Worm (Caenorhabditis elegans): ENCODE measurements around the gene trxr-2.

ce11 chrIII:8919784-8920183, 6.2 kb downstream of the trxr-2 start, which contains the start of gene ZK637.15:
- TF ChIP-seq pha-4 (tag; optimal IDR thresholded peaks at IDR 0.05) = no peak
- TF ChIP-seq ceh-14 (tag; optimal IDR thresholded peaks at IDR 0.05) = no peak
- TF ChIP-seq lin-11 (tag; optimal IDR thresholded peaks at IDR 0.05) = no peak
- TF ChIP-seq rnt-1 (tag; optimal IDR thresholded peaks at IDR 0.05) = no peak
- TF ChIP-seq nhr-11 (tag; optimal IDR thresholded peaks at IDR 0.05) = no peak
- no peak for TF ChIP-seq elt-4 (tag; optimal IDR thresholded peaks at IDR 0.05)
- TF ChIP-seq unc-3 (GFP tag; conservative IDR thresholded peaks at IDR 0.05) = no peak
- no peak for TF ChIP-seq unc-3 (tag; optimal IDR thresholded peaks at IDR 0.05)
- TF ChIP-seq ets-4 (tag; optimal IDR thresholded peaks at IDR 0.05) = no peak
- no peak for TF ChIP-seq tbx-2 (tag; optimal IDR thresholded peaks at IDR 0.05)
- TF ChIP-seq unc-55 (GFP tag; optimal IDR thresholded peaks at IDR 0.05) = no peak
- no peak for TF ChIP-seq fkh-10 (GFP tag; optimal IDR thresholded peaks at IDR 0.05)
